Fruit fly (Drosophila melanogaster) whole organism, adult: ENCODE results near the gene Rbm13.
A peak's percentile ranks its signal among the peaks of the same experiment; 100 is the strongest.

Source experiments
- CG11617 ChIP-seq: fragments of 200-800 bp; sonication (Bioruptor generic); optimal IDR thresholded peaks from 2 replicates; lab custom pipeline; 2017; ENCODE audit warnings: mild to moderate bottlenecking, missing biosample characterization, missing genetic modification reagents, missing genetic modification characterization
- CG12768 ChIP-seq: fragments of 200-800 bp; sonication (Bioruptor generic); optimal IDR thresholded peaks from 2 replicates; lab custom pipeline; 2017; ENCODE audit warnings: missing biosample characterization, missing genetic modification characterization, mild to moderate bottlenecking, moderate library complexity, missing genetic modification reagents
- CG14711 ChIP-seq: fragments of 200-800 bp; sonication (Bioruptor generic); optimal IDR thresholded peaks from 2 replicates; lab custom pipeline; 2018; ENCODE audit warnings: missing biosample characterization, mild to moderate bottlenecking, missing genetic modification characterization, moderate library complexity
- CG1620 ChIP-seq: fragments of 200-800 bp; sonication (Bioruptor generic); optimal IDR thresholded peaks from 2 replicates; lab custom pipeline; 2016; ENCODE audit warnings: missing biosample characterization, missing genetic modification characterization
- CG33017 ChIP-seq: fragments of 200-800 bp; sonication (Bioruptor generic); optimal IDR thresholded peaks from 2 replicates; lab custom pipeline; 2018; ENCODE audit warnings: missing biosample characterization, mild to moderate bottlenecking, missing genetic modification characterization, moderate library complexity
- CG5204 ChIP-seq: fragments of 200-800 bp; sonication (Bioruptor generic); optimal IDR thresholded peaks from 2 replicates; lab custom pipeline; 2016; ENCODE audit warnings: missing biosample characterization, missing genetic modification characterization
- CG7045 ChIP-seq: fragments of 200-800 bp; sonication (Bioruptor generic); optimal IDR thresholded peaks from 2 replicates; lab custom pipeline; 2017; ENCODE audit warnings: missing biosample characterization, mild to moderate bottlenecking, missing genetic modification characterization
- CG7101 ChIP-seq: fragments of 200-800 bp; sonication (Bioruptor generic); optimal IDR thresholded peaks from 2 replicates; lab custom pipeline; 2018; ENCODE audit warnings: missing biosample characterization, mild to moderate bottlenecking, missing genetic modification characterization, moderate library complexity
- Clk ChIP-seq: fragments of 200-800 bp; sonication (Bioruptor generic); optimal IDR thresholded peaks from 2 replicates; lab custom pipeline; 2017; ENCODE audit warnings: missing biosample characterization, missing genetic modification characterization
- Crg-1 ChIP-seq: fragments of 200-800 bp; sonication (Bioruptor generic); optimal IDR thresholded peaks from 2 replicates; lab custom pipeline; 2016; ENCODE audit warnings: missing biosample characterization, missing genetic modification characterization
- Hr96 ChIP-seq: fragments of 200-800 bp; sonication (Bioruptor generic); optimal IDR thresholded peaks from 2 replicates; lab custom pipeline; 2016; ENCODE audit warnings: missing biosample characterization, missing genetic modification characterization
- Mnt ChIP-seq: fragments of 200-800 bp; sonication (Bioruptor generic); optimal IDR thresholded peaks from 2 replicates; lab custom pipeline; 2016; ENCODE audit warnings: missing biosample characterization, mild to moderate bottlenecking, missing genetic modification characterization
- bab1 ChIP-seq: fragments of 200-800 bp; sonication (Bioruptor generic); optimal IDR thresholded peaks from 3 replicates; lab custom pipeline; 2019; ENCODE audit warnings: missing biosample characterization, mild to moderate bottlenecking, missing genetic modification characterization, moderate library complexity
- cic ChIP-seq: fragments of 200-800 bp; sonication (Bioruptor generic); optimal IDR thresholded peaks from 2 replicates; lab custom pipeline; 2017; ENCODE audit warnings: missing biosample characterization, mild to moderate bottlenecking, missing genetic modification characterization, moderate library complexity
- cnc ChIP-seq, 2 experiments: fragments of >200 bp; optimal IDR thresholded peaks; 2 replicates each; lab custom pipeline; 2017
- kay ChIP-seq: fragments of 200-800 bp; sonication (Bioruptor generic); peaks from one replicate; lab custom pipeline; 2016; ENCODE audit warnings: missing biosample characterization, missing genetic modification characterization, borderline replicate concordance
- ovo ChIP-seq: fragments of 200-800 bp; sonication (Bioruptor generic); optimal IDR thresholded peaks from 2 replicates; lab custom pipeline; 2016; ENCODE audit warnings: missing biosample characterization, missing genetic modification characterization
- pad ChIP-seq: fragments of 200-800 bp; sonication (Bioruptor generic); optimal IDR thresholded peaks from 3 replicates; lab custom pipeline; 2017; ENCODE audit warnings: missing biosample characterization, missing genetic modification characterization, mild to moderate bottlenecking, moderate library complexity, missing genetic modification reagents
- tj ChIP-seq: fragments of 200-800 bp; sonication (Bioruptor generic); optimal IDR thresholded peaks from 3 replicates; lab custom pipeline; 2017; ENCODE audit warnings: missing biosample characterization, mild to moderate bottlenecking, missing genetic modification characterization, moderate library complexity
- toe ChIP-seq: fragments of 200-800 bp; sonication (Bioruptor generic); optimal IDR thresholded peaks from 2 replicates; lab custom pipeline; 2016; ENCODE audit warnings: missing biosample characterization, missing genetic modification characterization

The Rbm13 gene

DNA sequence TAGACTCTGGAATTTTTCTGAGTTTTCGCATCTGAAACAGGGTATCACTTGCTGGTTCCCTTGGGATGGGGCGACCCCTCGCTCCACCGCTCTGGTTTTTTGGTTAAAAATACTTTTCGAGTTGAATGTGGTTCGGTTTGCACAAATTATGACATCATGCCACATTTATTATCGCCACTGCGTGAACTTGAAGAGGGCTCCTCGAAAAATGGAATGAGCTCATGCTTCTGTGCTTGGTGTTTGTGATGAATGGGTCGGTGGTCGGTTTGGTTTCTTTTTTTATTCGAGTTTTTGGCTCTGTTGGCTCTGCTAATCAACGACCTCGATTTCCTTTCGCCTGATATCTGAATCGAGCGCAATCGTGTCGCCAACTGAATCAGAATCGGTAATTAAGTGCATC, 19.8 kb upstream of the Rbm13 start:
- TF ChIP-seq tj (GFP tag; lab: Kevin White, UChicago), result no peak
- TF ChIP-seq CG14711, result no peak
- TF ChIP-seq CG11617, result no peak
- no peak for TF ChIP-seq Crg-1
- TF ChIP-seq CG5204 (GFP tag; lab: Kevin White, UChicago), result no peak
- no peak for TF ChIP-seq bab1
- no peak for TF ChIP-seq cnc (optimal IDR thresholded peaks at IDR 0.05; lab: Kevin White, UChicago)
- no peak for TF ChIP-seq Hr96 (GFP tag; lab: Kevin White, UChicago)
- no peak for TF ChIP-seq toe (GFP tag; lab: Kevin White, UChicago)
- no peak for TF ChIP-seq CG1620 (GFP tag; lab: Kevin White, UChicago)
- TF ChIP-seq pad, result no peak
- no peak for TF ChIP-seq CG33017 (tag; lab: Kevin White, UChicago)
- TF ChIP-seq cic, result no peak

DNA sequence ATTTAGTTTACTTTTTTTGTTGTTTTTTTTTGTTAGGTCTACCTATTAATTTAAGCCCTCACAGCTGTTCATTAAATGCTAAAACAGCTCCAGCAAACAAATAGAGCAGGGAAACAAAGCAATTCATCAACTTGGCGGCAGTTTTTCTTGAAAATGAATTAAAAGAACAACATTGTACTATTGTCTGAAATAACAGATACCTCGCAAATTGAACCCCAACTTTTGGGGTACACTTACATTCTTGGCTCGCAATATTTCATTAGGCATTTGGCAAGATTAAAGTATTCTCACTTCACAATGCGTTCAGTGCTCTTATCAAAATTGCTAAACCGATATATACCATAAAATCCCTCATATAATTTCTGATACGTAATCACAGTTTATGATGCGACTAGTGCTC, 18.1 kb upstream of the Rbm13 start:
- TF ChIP-seq bab1, result no peak
- TF ChIP-seq cic, result no peak

DNA sequence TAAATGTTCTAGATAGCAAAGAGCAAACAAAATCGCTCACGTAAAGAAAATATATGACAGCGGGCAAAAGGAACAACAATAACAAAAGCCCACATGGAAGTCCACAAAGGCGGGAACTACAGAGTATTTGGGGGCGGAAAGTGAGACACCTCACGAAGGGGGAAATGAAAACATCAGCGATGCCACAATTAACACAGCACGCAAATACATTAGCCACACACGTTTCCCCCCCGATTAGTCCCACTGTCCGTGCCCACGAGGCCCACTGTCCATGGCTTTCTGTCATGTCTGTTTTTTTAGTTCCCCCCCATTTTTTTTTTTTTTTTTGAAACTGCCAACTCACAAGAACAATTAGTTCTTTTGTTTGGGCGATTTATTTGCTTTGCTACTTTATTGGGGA, 17.5 kb upstream of the Rbm13 start:
- TF ChIP-seq CG1620 (GFP tag; lab: Kevin White, UChicago), result peak; percentile 29
- no peak for TF ChIP-seq Clk (GFP tag; lab: Kevin White, UChicago)
- TF ChIP-seq tj (GFP tag; lab: Kevin White, UChicago), result peak; percentile 14
- no peak for TF ChIP-seq ovo
- TF ChIP-seq toe (GFP tag; lab: Kevin White, UChicago), result no peak

DNA sequence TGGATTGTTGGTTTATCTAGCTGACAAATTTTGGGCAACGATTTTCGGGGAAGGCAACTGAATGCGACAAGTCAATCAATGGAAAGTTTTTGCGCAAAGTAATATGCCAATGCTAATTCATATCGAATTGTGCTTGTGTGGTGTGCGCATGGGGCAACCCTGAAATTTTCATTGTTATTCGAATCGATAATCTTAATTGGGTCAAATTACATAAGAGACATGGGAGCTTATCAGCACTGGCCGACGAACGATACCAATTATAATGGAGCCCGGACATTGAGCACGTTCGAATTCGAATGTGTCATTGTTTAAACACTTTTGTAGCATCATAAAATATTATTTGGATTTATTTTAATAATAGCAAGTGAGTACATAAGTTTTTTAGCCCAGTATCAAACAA, 16.8 kb upstream of the Rbm13 start:
- no peak for TF ChIP-seq CG7101 (tag; lab: Kevin White, UChicago)
- peak; percentile 14 for TF ChIP-seq CG14711

DNA sequence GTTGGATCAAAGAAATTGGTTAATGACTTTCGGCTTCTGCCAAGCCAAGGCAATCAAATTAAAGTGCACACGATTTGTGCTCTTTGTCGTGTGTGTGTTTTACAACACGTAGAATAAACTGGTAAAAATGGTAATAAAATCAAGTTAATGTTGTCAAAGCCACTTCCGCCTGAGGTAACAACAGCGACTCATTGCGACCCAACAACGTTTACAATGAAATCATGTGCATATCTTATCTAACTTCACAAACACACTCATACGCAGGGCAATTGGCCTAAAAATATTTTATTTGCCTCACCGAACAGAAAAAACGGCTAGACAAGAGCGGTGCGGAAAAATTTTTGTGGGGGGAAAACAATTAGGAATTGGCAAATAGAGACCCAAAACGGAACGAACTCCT, 16.3 kb upstream of the Rbm13 start:
- no peak for TF ChIP-seq cic

DNA sequence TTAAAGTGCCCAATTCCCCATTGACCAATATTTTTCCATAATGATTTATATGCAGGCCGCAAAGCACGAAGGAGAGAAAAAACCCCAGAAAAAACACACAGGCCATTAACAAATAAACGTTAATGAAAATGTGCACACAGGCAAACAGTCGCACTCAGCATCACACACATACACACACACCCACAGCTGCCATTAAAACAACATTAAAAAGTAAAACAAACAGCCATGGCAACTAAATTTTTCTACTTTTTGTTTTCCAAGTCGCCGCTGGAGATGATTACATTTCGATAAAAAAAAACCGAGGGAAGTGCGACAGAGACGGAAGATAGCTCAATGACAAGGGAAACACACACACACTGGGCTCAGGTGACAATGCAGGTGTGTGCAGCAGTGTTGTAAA, 14.1 kb upstream of the Rbm13 start:
- TF ChIP-seq CG14711, result no peak
- no peak for TF ChIP-seq ovo
- peak; percentile 0 for TF ChIP-seq Mnt (GFP tag; lab: Kevin White, UChicago)
- peak; percentile 29 for TF ChIP-seq tj (GFP tag; lab: Kevin White, UChicago)
- TF ChIP-seq cic, result peak; percentile 13
- TF ChIP-seq toe (GFP tag; lab: Kevin White, UChicago), result peak; percentile 19
- no peak for TF ChIP-seq kay (GFP tag; lab: Kevin White, UChicago)
- no peak for TF ChIP-seq CG12768
- no peak for TF ChIP-seq CG1620 (GFP tag; lab: Kevin White, UChicago)
- no peak for TF ChIP-seq cnc (optimal IDR thresholded peaks at IDR 0.05; lab: Kevin White, UChicago)
- TF ChIP-seq CG5204 (GFP tag; lab: Kevin White, UChicago), result no peak
- peak; percentile 8 for TF ChIP-seq CG7101 (tag; lab: Kevin White, UChicago)
- no peak for TF ChIP-seq Clk (GFP tag; lab: Kevin White, UChicago)
- no peak for TF ChIP-seq CG33017 (tag; lab: Kevin White, UChicago)
- TF ChIP-seq pad, result no peak
- no peak for TF ChIP-seq CG7045 (GFP tag; lab: Kevin White, UChicago)
- TF ChIP-seq CG11617, result no peak
- no peak for TF ChIP-seq bab1
- TF ChIP-seq Hr96 (GFP tag; lab: Kevin White, UChicago), result no peak
- TF ChIP-seq Crg-1, result no peak

DNA sequence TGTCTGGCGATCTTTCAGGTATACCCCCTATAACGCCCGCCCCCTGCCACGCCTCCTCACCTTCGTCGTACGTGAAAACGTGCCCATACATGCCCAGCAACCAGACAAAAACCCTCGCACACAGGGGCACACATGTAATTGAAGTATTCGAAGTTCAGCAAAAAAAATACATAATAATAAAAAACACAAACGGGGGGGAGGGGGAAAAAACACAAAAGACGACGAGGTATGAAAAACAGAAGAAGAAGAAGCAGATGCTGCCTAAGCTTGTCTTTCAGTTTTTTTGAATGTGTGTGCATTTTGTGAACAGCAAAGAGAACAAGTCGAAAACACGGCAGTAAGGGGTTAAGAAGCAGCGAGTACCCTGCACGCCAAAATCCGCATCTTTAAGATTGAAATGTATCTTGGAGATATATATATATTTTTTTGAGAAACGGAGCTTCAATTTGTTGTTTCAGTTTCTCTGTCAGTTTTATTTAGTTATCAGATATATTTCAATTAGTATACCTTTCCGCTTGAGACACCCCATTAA, 12.6 kb upstream of the Rbm13 start:
- peak; percentile 9 for TF ChIP-seq Mnt (GFP tag; lab: Kevin White, UChicago)
- peak; percentile 18 for TF ChIP-seq bab1
- TF ChIP-seq CG33017 (tag; lab: Kevin White, UChicago), result no peak
- peak; percentile 89 for TF ChIP-seq tj (GFP tag; lab: Kevin White, UChicago)
- TF ChIP-seq ovo, result no peak

DNA sequence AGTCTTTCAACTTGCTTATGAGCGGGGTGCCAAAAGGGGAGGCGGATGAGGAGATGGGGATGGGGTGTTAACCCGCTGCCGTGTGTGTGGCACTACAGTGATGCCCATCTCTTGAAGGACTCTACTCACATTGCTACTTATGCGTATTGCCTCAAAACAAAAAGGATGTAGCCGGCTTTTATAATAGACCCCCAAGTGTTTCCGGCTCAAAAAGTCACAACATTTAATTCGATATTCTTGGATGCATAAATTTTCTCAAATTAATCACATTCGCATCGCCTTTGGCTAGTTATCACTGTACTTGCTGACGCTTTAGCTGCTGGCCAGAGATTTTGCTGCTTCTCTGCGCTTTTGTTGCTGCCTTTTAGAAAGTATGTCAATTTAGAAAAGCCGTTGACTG, 10.5 kb upstream of the Rbm13 start:
- TF ChIP-seq CG5204 (GFP tag; lab: Kevin White, UChicago), result peak; percentile 34
- no peak for TF ChIP-seq Crg-1
- no peak for TF ChIP-seq Hr96 (GFP tag; lab: Kevin White, UChicago)
- no peak for TF ChIP-seq pad
- TF ChIP-seq CG12768, result no peak
- TF ChIP-seq CG1620 (GFP tag; lab: Kevin White, UChicago), result no peak
